Worm (Caenorhabditis elegans) whole organism, early embryonic: ENCODE results near the gene T11F9.7.

Experiments
- B0310.2 ChIP-seq: sonication (generic microtip); optimal IDR thresholded peaks from 2 replicates; lab custom pipeline; 2016; ENCODE audit warnings: mild to moderate bottlenecking, missing genetic modification characterization, missing compliant biosample characterization
- F13C5.2 ChIP-seq: sonication (generic microtip); optimal IDR thresholded peaks from 2 replicates; lab custom pipeline; 2017; ENCODE audit warnings: mild to moderate bottlenecking, missing genetic modification characterization, inconsistent platforms, missing compliant biosample characterization
- aly-1 ChIP-seq: sonication (generic microtip); optimal IDR thresholded peaks from 2 replicates; lab custom pipeline; 2016; ENCODE audit warnings: missing genetic modification characterization, missing compliant biosample characterization
- ama-1 ChIP-seq: fragments of 150-350 bp; optimal IDR thresholded peaks from 2 replicates; lab custom pipeline; 2014
- ceh-13 ChIP-seq: fragments of 200-800 bp; sonication (Bioruptor generic); optimal IDR thresholded peaks from 2 replicates; lab custom pipeline; 2018; ENCODE audit warnings: mild to moderate bottlenecking, missing genetic modification characterization, missing compliant biosample characterization
- ceh-36 ChIP-seq: sonication (generic microtip); optimal IDR thresholded peaks from 2 replicates; lab custom pipeline; 2016; ENCODE audit warnings: missing genetic modification characterization, inconsistent platforms, missing compliant biosample characterization
- ets-7 ChIP-seq: sonication (generic microtip); optimal IDR thresholded peaks from 2 replicates; lab custom pipeline; 2016; ENCODE audit warnings: missing genotype, missing genetic modification characterization, missing compliant biosample characterization
- flt-1 ChIP-seq: fragments of 200-800 bp; sonication (Bioruptor generic); IDR thresholded peaks from 2 replicates; pipeline ENCODE4 v1.3.6; 2022; ENCODE audit warnings: missing genetic modification characterization, missing compliant biosample characterization
- hmbx-1 ChIP-seq: sonication (generic microtip); optimal IDR thresholded peaks from 2 replicates; lab custom pipeline; 2016; ENCODE audit warnings: mild to moderate bottlenecking, missing genetic modification characterization, missing compliant biosample characterization
- hmg-4 ChIP-seq: fragments of 200-800 bp; sonication (Bioruptor generic); optimal IDR thresholded peaks from 2 replicates; lab custom pipeline; 2018; ENCODE audit warnings: mild to moderate bottlenecking, missing genetic modification characterization, missing compliant biosample characterization
- hnd-1 ChIP-seq: sonication (generic microtip); optimal IDR thresholded peaks from 2 replicates; lab custom pipeline; 2016; ENCODE audit warnings: missing genetic modification characterization, missing compliant biosample characterization
- pes-1 ChIP-seq: fragments of 200-800 bp; sonication (Bioruptor generic); IDR thresholded peaks from 2 replicates; pipeline ENCODE4 v1.3.6; 2022; ENCODE audit warnings: missing genetic modification reagents, missing genetic modification characterization, missing compliant biosample characterization
- scrt-1 ChIP-seq: fragments of 200-800 bp; sonication (Bioruptor generic); IDR thresholded peaks from 2 replicates; pipeline ENCODE4 v1.3.6; 2022; ENCODE audit warnings: missing genetic modification characterization, missing compliant biosample characterization
- sea-1 ChIP-seq: fragments of 200-800 bp; sonication (Bioruptor generic); conservative IDR thresholded peaks from 2 replicates; pipeline ENCODE4 v1.3.6; 2022; ENCODE audit warnings: missing genetic modification characterization, missing compliant biosample characterization
- tbx-11 ChIP-seq: fragments of 200-800 bp; sonication (Bioruptor generic); IDR thresholded peaks from 2 replicates; pipeline ENCODE4 v1.3.6; 2022; ENCODE audit warnings: missing genetic modification characterization, missing compliant biosample characterization
- tbx-37 ChIP-seq: fragments of 200-800 bp; sonication (Bioruptor generic); conservative IDR thresholded peaks from 2 replicates; pipeline ENCODE4 v1.3.6; 2022; ENCODE audit warnings: missing genetic modification reagents, missing genetic modification characterization, missing compliant biosample characterization
- tra-4 ChIP-seq: sonication (generic microtip); optimal IDR thresholded peaks from 2 replicates; lab custom pipeline; 2017; ENCODE audit warnings: missing genetic modification characterization, missing compliant biosample characterization

T11F9.7 gene

DNA sequence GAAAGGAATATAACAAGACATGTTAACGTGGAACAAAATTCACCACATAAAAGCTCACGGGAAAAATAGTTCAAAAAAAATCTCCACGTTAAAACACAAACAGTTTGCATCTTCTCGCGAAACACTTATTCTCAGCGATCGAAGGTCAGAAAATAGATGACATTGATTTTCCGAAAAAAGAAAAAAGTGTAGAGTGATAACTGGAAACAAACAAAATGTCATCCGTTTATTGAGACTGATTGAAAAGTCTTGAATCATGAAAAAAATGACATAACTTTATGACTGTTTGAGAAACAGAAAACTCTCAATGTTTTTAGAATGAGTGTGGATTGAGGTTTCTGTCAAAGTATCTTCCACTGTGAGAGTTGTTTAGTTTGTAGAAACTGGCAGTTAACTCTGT is 42.1 kb downstream of the T11F9.7 start, which contains the start of gene C55A6.4:
TSS of gene C55A6.4 (minus strand) at position 101 of the 400 bp plus-strand sequence.
- TF ChIP-seq F13C5.2 (tag; lab: Kevin White, UChicago) (no peak), hmg-4 (GFP tag; lab: Kevin White, UChicago) (no peak), sea-1 (no peak), pes-1 (GFP tag; lab: Robert Waterston, UW) (no peak), flt-1 (GFP tag; lab: Robert Waterston, UW) (no peak), ceh-36 (tag; lab: Kevin White, UChicago) (no peak), scrt-1 (GFP tag; lab: Robert Waterston, UW) (no peak)

DNA sequence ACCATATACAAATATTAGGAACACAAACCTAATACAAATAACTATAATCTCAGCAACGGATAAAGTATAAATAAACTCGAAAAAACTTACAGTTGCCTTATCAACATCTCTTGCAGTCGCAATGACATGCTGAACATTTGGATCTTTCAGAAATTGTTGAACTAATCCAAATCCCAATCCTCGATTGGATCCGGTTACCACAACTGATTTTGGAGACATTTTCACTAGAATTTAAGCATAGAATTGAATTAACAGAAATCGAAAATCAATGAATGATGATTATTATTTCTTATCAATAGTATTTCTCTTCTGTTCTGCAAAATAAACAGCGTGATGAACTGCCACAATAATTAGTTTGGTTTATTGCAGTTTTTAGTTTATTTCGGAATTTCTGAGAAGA is 44.5 kb downstream of the T11F9.7 start, which contains the start of the genes C55A6.11 and C55A6.7:
TSS of gene C55A6.11 (plus strand) at position 301 of the 400 bp plus-strand sequence.
TSS of gene C55A6.7 (minus strand) at position 316 of the 400 bp plus-strand sequence.
- no peak for TF ChIP-seq ceh-13

DNA sequence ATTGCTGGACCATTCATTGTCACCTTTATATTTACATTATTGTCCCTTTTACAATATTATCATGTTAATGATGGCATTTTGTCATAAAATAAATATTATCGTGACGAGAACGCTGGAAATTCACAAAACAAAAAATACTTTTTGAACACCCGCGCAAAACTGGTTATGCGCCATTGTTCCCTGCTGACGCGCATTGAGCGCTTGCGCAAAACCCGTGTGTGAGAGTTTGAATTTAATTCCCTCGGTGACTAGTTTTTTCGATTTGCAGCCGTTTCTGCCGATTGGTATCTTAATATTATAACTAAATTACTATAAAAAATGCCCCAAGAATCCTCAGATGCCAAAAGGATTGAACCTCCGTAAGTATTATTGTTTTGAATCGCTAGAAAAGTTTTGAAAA is 45.7 kb downstream of the T11F9.7 start, which contains the start of gene pafo-1:
TSS of gene pafo-1 (plus strand) at position 256 of the 400 bp plus-strand sequence.
- TF ChIP-seq ets-7 (tag; lab: Kevin White, UChicago) (no peak), flt-1 (GFP tag; lab: Robert Waterston, UW) (0 out of 2 replicates have a peak, but pooled peaks have one; percentile 23), pes-1 (GFP tag; lab: Robert Waterston, UW) (no peak), hmg-4 (GFP tag; lab: Kevin White, UChicago) (peak; percentile 27), aly-1 (tag; lab: Kevin White, UChicago) (no peak), ama-1 (lab: Kevin White, UChicago) (no peak), scrt-1 (GFP tag; lab: Robert Waterston, UW) (no peak), ceh-36 (tag; lab: Kevin White, UChicago) (peak; percentile 40), tbx-37 (GFP tag; lab: Robert Waterston, UW) (peak; percentile 61), hmbx-1 (tag; lab: Kevin White, UChicago) (no peak), hnd-1 (tag; lab: Kevin White, UChicago) (no peak), tra-4 (tag; lab: Kevin White, UChicago) (no peak), sea-1 (0 out of 2 replicates have a peak, but pooled peaks have one; percentile 23), ceh-13 (no peak), F13C5.2 (tag; lab: Kevin White, UChicago) (peak; percentile 83), B0310.2 (no peak), tbx-11 (no peak)

DNA sequence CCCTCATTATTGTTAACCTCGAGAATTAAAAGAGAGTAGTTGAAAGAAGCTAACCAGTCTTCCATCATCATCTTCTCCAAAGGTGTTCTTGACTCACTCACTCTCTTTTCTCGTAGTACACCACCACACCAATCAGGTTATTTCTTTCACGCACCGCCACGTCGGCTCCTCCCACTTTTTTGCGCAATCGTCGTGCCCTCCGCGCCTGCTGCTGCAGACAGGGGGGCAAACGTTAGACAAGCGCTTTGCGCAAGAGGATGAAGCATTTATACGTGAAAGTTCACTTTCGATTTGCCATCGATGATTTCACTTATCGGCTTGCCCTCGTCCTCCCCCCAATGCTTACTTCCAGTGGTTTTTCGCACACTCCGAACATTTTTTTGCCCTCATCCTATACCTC is 49.6 kb downstream of the T11F9.7 start:
- TF ChIP-seq B0310.2 = no peak
- no peak for TF ChIP-seq tra-4 (tag; lab: Kevin White, UChicago)
- TF ChIP-seq ceh-36 (tag; lab: Kevin White, UChicago) = no peak
- no peak for TF ChIP-seq ceh-13
- TF ChIP-seq flt-1 (GFP tag; lab: Robert Waterston, UW) = no peak
- no peak for TF ChIP-seq F13C5.2 (tag; lab: Kevin White, UChicago)
- TF ChIP-seq scrt-1 (GFP tag; lab: Robert Waterston, UW) = no peak
- TF ChIP-seq pes-1 (GFP tag; lab: Robert Waterston, UW) = no peak
- TF ChIP-seq ets-7 (tag; lab: Kevin White, UChicago) = no peak
- TF ChIP-seq aly-1 (tag; lab: Kevin White, UChicago) = no peak
- no peak for TF ChIP-seq ama-1 (lab: Kevin White, UChicago)
- TF ChIP-seq hnd-1 (tag; lab: Kevin White, UChicago) = no peak
- no peak for TF ChIP-seq hmbx-1 (tag; lab: Kevin White, UChicago)
- no peak for TF ChIP-seq sea-1
- no peak for TF ChIP-seq tbx-11
- no peak for TF ChIP-seq tbx-37 (GFP tag; lab: Robert Waterston, UW)
- no peak for TF ChIP-seq hmg-4 (GFP tag; lab: Kevin White, UChicago)
